Fruit fly (Drosophila melanogaster) whole organism, embryonic: ENCODE results near the gene RpS9.

ENCODE experiments used
- BtbVII ChIP-seq: fragments of 200-800 bp; sonication (Bioruptor generic); optimal IDR thresholded peaks from 3 replicates; lab custom pipeline; 2017; ENCODE audit warnings: missing biosample characterization, mild to moderate bottlenecking, missing genetic modification characterization
- CG10462 ChIP-seq: fragments of 200-800 bp; sonication (Bioruptor generic); optimal IDR thresholded peaks from 2 replicates; lab custom pipeline; 2016; ENCODE audit warnings: missing biosample characterization, missing genetic modification characterization
- CG11398 ChIP-seq: fragments of 200-800 bp; sonication (Bioruptor generic); optimal IDR thresholded peaks from 2 replicates; lab custom pipeline; 2016; ENCODE audit warnings: missing biosample characterization, missing genetic modification characterization
- CG12236 ChIP-seq: fragments of 200-800 bp; sonication (Bioruptor generic); optimal IDR thresholded peaks from 2 replicates; lab custom pipeline; 2016; ENCODE audit warnings: missing biosample characterization, missing genetic modification characterization
- CG12391 ChIP-seq: fragments of 200-800 bp; sonication (Bioruptor generic); optimal IDR thresholded peaks from 3 replicates; lab custom pipeline; 2018; ENCODE audit warnings: missing biosample characterization, mild to moderate bottlenecking, missing genetic modification characterization, moderate library complexity
- CG13424 ChIP-seq: fragments of 200-800 bp; sonication (Bioruptor generic); optimal IDR thresholded peaks from 2 replicates; lab custom pipeline; 2019; ENCODE audit warnings: missing biosample characterization, mild to moderate bottlenecking, missing genetic modification characterization, moderate library complexity
- CG14014 ChIP-seq: fragments of 200-800 bp; sonication (Bioruptor generic); IDR thresholded peaks from 2 replicates; pipeline ENCODE4 v1.3.6; 2022; ENCODE audit warnings: missing biosample characterization, missing genetic modification characterization
- CG14050 ChIP-seq: fragments of 200-800 bp; sonication (Bioruptor generic); IDR thresholded peaks from 3 replicates; pipeline ENCODE4 v1.3.6; 2022; ENCODE audit warnings: missing biosample characterization, missing genetic modification characterization
- CG15514 ChIP-seq: fragments of 200-800 bp; sonication (Bioruptor generic); optimal IDR thresholded peaks from 3 replicates; lab custom pipeline; 2017; ENCODE audit warnings: missing biosample characterization, missing genetic modification characterization, mild to moderate bottlenecking, moderate library complexity, missing genetic modification reagents
- CG17568 ChIP-seq: fragments of 200-800 bp; sonication (Bioruptor generic); optimal IDR thresholded peaks from 2 replicates; lab custom pipeline; 2018; ENCODE audit warnings: missing biosample characterization, mild to moderate bottlenecking, missing genetic modification characterization, moderate library complexity
- CG17829 ChIP-seq: fragments of 200-800 bp; optimal IDR thresholded peaks from 2 replicates; lab custom pipeline; 2019; ENCODE audit warnings: missing biosample characterization, mild to moderate bottlenecking, missing genetic modification characterization, moderate library complexity
- CG2712 ChIP-seq: fragments of 200-800 bp; optimal IDR thresholded peaks from 3 replicates; lab custom pipeline; 2019; ENCODE audit warnings: missing biosample characterization, mild to moderate bottlenecking, missing genetic modification characterization, moderate library complexity
- CG30403 ChIP-seq: fragments of 200-800 bp; sonication (Bioruptor generic); optimal IDR thresholded peaks from 3 replicates; lab custom pipeline; 2016; ENCODE audit warnings: missing biosample characterization, missing genetic modification characterization
- CG31224 ChIP-seq: fragments of 200-800 bp; sonication (Bioruptor generic); IDR thresholded peaks from 2 replicates; pipeline ENCODE4 v1.3.6; 2022; ENCODE audit warnings: missing biosample characterization, missing genetic modification characterization
- CG32772 ChIP-seq: fragments of 200-800 bp; sonication (Bioruptor generic); IDR thresholded peaks from 2 replicates; pipeline ENCODE4 v1.3.6; 2022; ENCODE audit warnings: missing biosample characterization, missing genetic modification characterization
- CG33213 ChIP-seq: fragments of 200-800 bp; sonication (Bioruptor generic); optimal IDR thresholded peaks from 3 replicates; lab custom pipeline; 2016; ENCODE audit warnings: missing biosample characterization, missing genetic modification characterization
- CG34376 ChIP-seq: fragments of 200-800 bp; sonication (Bioruptor generic); optimal IDR thresholded peaks from 2 replicates; lab custom pipeline; 2018; ENCODE audit warnings: missing biosample characterization, mild to moderate bottlenecking, missing genetic modification characterization
- CG4404 ChIP-seq: fragments of 200-800 bp; sonication (Bioruptor generic); IDR thresholded peaks from 2 replicates; pipeline ENCODE4 v1.3.6; 2022; ENCODE audit warnings: missing biosample characterization, missing genetic modification characterization
- CG4730 ChIP-seq: fragments of 200-800 bp; sonication (Bioruptor generic); IDR thresholded peaks from 2 replicates; pipeline ENCODE4 v1.3.6; 2022; ENCODE audit warnings: missing biosample characterization, missing genetic modification characterization
- CG7839 ChIP-seq: fragments of 200-800 bp; sonication (Bioruptor generic); optimal IDR thresholded peaks from 3 replicates; lab custom pipeline; 2018; ENCODE audit warnings: missing biosample characterization, mild to moderate bottlenecking, missing genetic modification characterization, moderate library complexity
- CG8388 ChIP-seq: fragments of 200-800 bp; sonication (Bioruptor generic); optimal IDR thresholded peaks from 2 replicates; lab custom pipeline; 2019; ENCODE audit warnings: missing biosample characterization, mild to moderate bottlenecking, missing genetic modification characterization, moderate library complexity
- CoRest ChIP-seq: fragments of 200-800 bp; sonication (Bioruptor generic); optimal IDR thresholded peaks from 3 replicates; lab custom pipeline; 2018; ENCODE audit warnings: missing biosample characterization, mild to moderate bottlenecking, missing genetic modification characterization, moderate library complexity
- Dll ChIP-seq: fragments of 200-800 bp; sonication (Bioruptor generic); IDR thresholded peaks from 4 replicates; pipeline ENCODE4 v1.3.6; 2022; ENCODE audit warnings: missing biosample characterization, missing genetic modification characterization; ENCODE audit not compliant: partially characterized antibody
- Elba2 ChIP-seq: fragments of 200-800 bp; sonication (Bioruptor generic); optimal IDR thresholded peaks from 3 replicates; lab custom pipeline; 2016; ENCODE audit warnings: missing biosample characterization, missing genetic modification characterization
- HLH4C ChIP-seq: fragments of 200-800 bp; sonication (Bioruptor generic); IDR thresholded peaks from 3 replicates; pipeline ENCODE4 v1.3.6; 2022; ENCODE audit warnings: missing biosample characterization, missing genetic modification characterization; ENCODE audit not compliant: partially characterized antibody
- MESR4 ChIP-seq: fragments of 200-800 bp; sonication (Bioruptor generic); optimal IDR thresholded peaks from 2 replicates; lab custom pipeline; 2018; ENCODE audit warnings: missing biosample characterization, mild to moderate bottlenecking, missing genetic modification characterization, moderate library complexity
- Myb ChIP-seq: fragments of 200-800 bp; sonication (Bioruptor generic); optimal IDR thresholded peaks from 2 replicates; lab custom pipeline; 2016; ENCODE audit warnings: missing biosample characterization, missing genetic modification characterization
- Oaz ChIP-seq: fragments of 200-800 bp; sonication (Bioruptor generic); IDR thresholded peaks from 2 replicates; pipeline ENCODE4 v1.3.6; 2022; ENCODE audit warnings: missing biosample characterization, missing genetic modification characterization
- Oli ChIP-seq: fragments of 200-800 bp; sonication (Bioruptor generic); optimal IDR thresholded peaks from 2 replicates; lab custom pipeline; 2018; ENCODE audit warnings: missing biosample characterization, mild to moderate bottlenecking, missing genetic modification characterization, moderate library complexity
- Opbp ChIP-seq: fragments of 200-800 bp; sonication (Bioruptor generic); IDR thresholded peaks from 3 replicates; pipeline ENCODE4 v1.3.6; 2022; ENCODE audit warnings: missing biosample characterization, missing genetic modification characterization; ENCODE audit not compliant: partially characterized antibody
- Sry-β ChIP-seq: fragments of 200-800 bp; sonication (Bioruptor generic); optimal IDR thresholded peaks from 2 replicates; lab custom pipeline; 2018; ENCODE audit warnings: missing biosample characterization, mild to moderate bottlenecking, missing genetic modification characterization, moderate library complexity
- Ssrp ChIP-seq: fragments of 200-800 bp; sonication (Bioruptor generic); optimal IDR thresholded peaks from 2 replicates; lab custom pipeline; 2018; ENCODE audit warnings: missing biosample characterization, mild to moderate bottlenecking, missing genetic modification characterization, moderate library complexity
- Trl ChIP-seq, 3 experiments: fragments of >200 bp in 2 of 3; fragments of 200-800 bp in 1 of 3; sonication (Bioruptor generic) in 1 of 3; optimal IDR thresholded peaks; 2 replicates in 1 of 3; 3 replicates in 2 of 3; lab custom pipeline; 2016 to 2017; ENCODE audit warnings: missing biosample characterization in 1 of 3, missing genetic modification characterization in 1 of 3
- bsh ChIP-seq, 2 experiments: fragments of 200-800 bp; sonication (Bioruptor generic); optimal IDR thresholded peaks; 2 replicates each; lab custom pipeline; 2017 to 2018; ENCODE audit warnings: mild to moderate bottlenecking in 2 of 2, missing biosample characterization in 2 of 2, missing genetic modification characterization in 2 of 2, moderate library complexity in 1 of 2
- ems ChIP-seq: fragments of 200-800 bp; sonication (Bioruptor generic); optimal IDR thresholded peaks from 3 replicates; lab custom pipeline; 2016; ENCODE audit warnings: missing biosample characterization, missing genetic modification characterization
- exex ChIP-seq: fragments of 200-800 bp; sonication (Bioruptor generic); optimal IDR thresholded peaks from 4 replicates; lab custom pipeline; 2018; ENCODE audit warnings: missing biosample characterization, mild to moderate bottlenecking, missing genetic modification characterization, moderate library complexity
- grau ChIP-seq: fragments of 200-800 bp; optimal IDR thresholded peaks from 3 replicates; lab custom pipeline; 2019; ENCODE audit warnings: missing biosample characterization, mild to moderate bottlenecking, missing genetic modification characterization, moderate library complexity
- ham ChIP-seq: fragments of 200-800 bp; sonication (Bioruptor generic); IDR thresholded peaks from 2 replicates; pipeline ENCODE4 v1.3.6; 2022; ENCODE audit warnings: missing biosample characterization, missing genetic modification characterization
- mirr ChIP-seq: fragments of 200-800 bp; sonication (Bioruptor generic); optimal IDR thresholded peaks from 3 replicates; lab custom pipeline; 2018; ENCODE audit warnings: missing biosample characterization, mild to moderate bottlenecking, missing genetic modification characterization
- p53 ChIP-seq: fragments of 200-800 bp; sonication (Bioruptor generic); optimal IDR thresholded peaks from 2 replicates; lab custom pipeline; 2016; ENCODE audit warnings: missing biosample characterization, missing genetic modification characterization
- pfk ChIP-seq: fragments of 200-800 bp; sonication (Bioruptor generic); optimal IDR thresholded peaks from 2 replicates; lab custom pipeline; 2018; ENCODE audit warnings: missing biosample characterization, mild to moderate bottlenecking, missing genetic modification characterization, moderate library complexity
- phol ChIP-seq: fragments of 200-800 bp; sonication (Bioruptor generic); optimal IDR thresholded peaks from 3 replicates; lab custom pipeline; 2018; ENCODE audit warnings: missing biosample characterization, mild to moderate bottlenecking, missing genetic modification characterization, moderate library complexity
- prd ChIP-seq, 3 experiments: fragments of >200 bp in 2 of 3; fragments of 200-800 bp in 1 of 3; sonication (Bioruptor generic) in 1 of 3; optimal IDR thresholded peaks in 2 of 3; IDR thresholded peaks in 1 of 3; 2 replicates in 2 of 3; 3 replicates in 1 of 3; pipeline versions ENCODE4 v1.3.6 to Lab custom; 2017 to 2022; ENCODE audit warnings: missing biosample characterization in 1 of 3, missing genetic modification characterization in 1 of 3
- sens-2 ChIP-seq: fragments of 200-800 bp; sonication (Bioruptor generic); IDR thresholded peaks from 2 replicates; pipeline ENCODE4 v1.3.6; 2022; ENCODE audit warnings: missing biosample characterization, missing genetic modification characterization
- stwl ChIP-seq: fragments of 200-800 bp; sonication (Bioruptor generic); optimal IDR thresholded peaks from 3 replicates; lab custom pipeline; 2018; ENCODE audit warnings: missing biosample characterization, mild to moderate bottlenecking, missing genetic modification characterization, moderate library complexity
- trem ChIP-seq: fragments of 200-800 bp; optimal IDR thresholded peaks from 3 replicates; lab custom pipeline; 2019; ENCODE audit warnings: missing biosample characterization, mild to moderate bottlenecking, missing genetic modification characterization, moderate library complexity
- vfl ChIP-seq: fragments of 200-800 bp; sonication (Bioruptor generic); optimal IDR thresholded peaks from 2 replicates; lab custom pipeline; 2016; ENCODE audit warnings: missing biosample characterization, missing genetic modification characterization
- wdn ChIP-seq: fragments of 200-800 bp; sonication (Bioruptor generic); IDR thresholded peaks from 2 replicates; pipeline ENCODE4 v1.3.6; 2022; ENCODE audit warnings: missing biosample characterization, missing genetic modification characterization
- yki ChIP-seq: fragments of >200 bp; optimal IDR thresholded peaks from 3 replicates; lab custom pipeline; 2018
- zen2 ChIP-seq: fragments of 200-800 bp; sonication (Bioruptor generic); IDR thresholded peaks from 3 replicates; pipeline ENCODE4 v1.3.6; 2022; ENCODE audit warnings: missing biosample characterization, missing genetic modification characterization; ENCODE audit not compliant: partially characterized antibody

The RpS9 gene

DNA sequence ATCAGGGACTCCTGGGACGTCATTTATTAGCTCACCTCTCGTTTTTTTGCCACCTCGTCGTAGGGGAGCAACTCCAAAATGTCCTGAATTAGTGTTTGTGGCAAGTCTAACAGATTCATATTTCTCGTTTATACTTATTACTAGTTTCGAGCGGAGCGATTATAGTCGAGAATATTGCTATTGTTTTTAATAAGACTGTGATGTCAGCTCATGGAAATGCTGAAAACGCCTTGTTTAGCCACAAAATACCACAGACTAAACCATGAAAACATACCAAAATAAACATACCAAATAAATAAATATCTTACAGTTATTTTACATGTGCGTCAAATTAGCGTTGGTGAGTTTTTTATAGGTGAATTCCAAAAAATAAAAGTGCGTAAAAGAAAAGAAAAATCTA, 23.7 kb downstream of the RpS9 start, which contains the start of gene pall (continued):
- TF ChIP-seq CG30403 (no peak), CG17829 (peak; percentile 37), CG8388 (GFP tag; lab: Kevin White, UChicago) (no peak), exex (peak; percentile 2), Ssrp (tag; lab: Kevin White, UChicago) (no peak), sens-2 (GFP tag; lab: Robert Waterston, UW) (no peak), wdn (GFP tag; lab: Robert Waterston, UW) (no peak), CG14014 (GFP tag; lab: Robert Waterston, UW) (no peak), CG34376 (GFP tag; lab: Kevin White, UChicago) (no peak), prd (optimal IDR thresholded peaks at IDR 0.05; lab: Kevin White, UChicago) (no peak), prd (GFP tag; IDR thresholded peaks at IDR 0.05; lab: Robert Waterston, UW) (no peak), MESR4 (GFP tag; lab: Kevin White, UChicago) (peak; percentile 85), Dll (GFP tag; lab: Robert Waterston, UW) (peak; percentile 43; the same call in 2 of the 4 replicates), CG12236 (no peak), ham (GFP tag; lab: Robert Waterston, UW) (no peak), Elba2 (GFP tag; lab: Kevin White, UChicago) (no peak), HLH4C (GFP tag; lab: Robert Waterston, UW) (no peak), Trl (optimal IDR thresholded peaks at IDR 0.05; lab: Kevin White, UChicago) (no peak), Trl (GFP tag; optimal IDR thresholded peaks at IDR 0.05; lab: Kevin White, UChicago) (no peak), CG12391 (peak; percentile 20), grau (tag; lab: Kevin White, UChicago) (no peak), CG31224 (GFP tag; lab: Robert Waterston, UW) (no peak), CoRest (tag; lab: Kevin White, UChicago) (no peak), stwl (tag; lab: Kevin White, UChicago) (peak; percentile 79), Oaz (GFP tag; lab: Robert Waterston, UW) (no peak), Myb (peak; percentile 17), Sry-β (no peak), mirr (GFP tag; lab: Kevin White, UChicago) (no peak), CG15514 (GFP tag; lab: Kevin White, UChicago) (no peak), phol (tag; lab: Kevin White, UChicago) (no peak)

- TF ChIP-seq CG33213 (GFP tag; lab: Kevin White, UChicago), result no peak
- TF ChIP-seq CG4730 (GFP tag; lab: Robert Waterston, UW), result no peak
- TF ChIP-seq bsh (GFP tag; optimal IDR thresholded peaks at IDR 0.05; lab: Kevin White, UChicago), result peak in 1 of 2 experiments; percentile 0
- peak; percentile 52 for TF ChIP-seq pfk (GFP tag; lab: Kevin White, UChicago)
- no peak for TF ChIP-seq BtbVII (GFP tag; lab: Kevin White, UChicago)
- TF ChIP-seq zen2, result no peak
- TF ChIP-seq CG14050, result no peak
- TF ChIP-seq Opbp (GFP tag; lab: Robert Waterston, UW), result peak; percentile 69
- TF ChIP-seq CG34376 (GFP tag; lab: Kevin White, UChicago), result peak; percentile 42
- TF ChIP-seq ems (GFP tag; lab: Kevin White, UChicago), result peak; percentile 55
- TF ChIP-seq CG2712, result peak; percentile 61
- no peak for TF ChIP-seq CG17568 (GFP tag; lab: Kevin White, UChicago)
- peak; percentile 63 for TF ChIP-seq CG11398 (GFP tag; lab: Kevin White, UChicago)
- no peak for TF ChIP-seq CG4404 (GFP tag; lab: Robert Waterston, UW)
- TF ChIP-seq CG32772 (GFP tag; lab: Robert Waterston, UW), result peak; percentile 31; the same call in 1 of the 2 replicates
- TF ChIP-seq vfl, result peak; percentile 63
- TF ChIP-seq Oli, result no peak
- TF ChIP-seq CG31224 (GFP tag; lab: Robert Waterston, UW), result no peak
- TF ChIP-seq yki (lab: Kevin White, UChicago), result no peak
- peak; percentile 31 for TF ChIP-seq Sry-β
- TF ChIP-seq p53 (GFP tag; lab: Kevin White, UChicago), result peak; percentile 55
- TF ChIP-seq CG13424, result peak; percentile 36
- TF ChIP-seq trem (tag; lab: Kevin White, UChicago), result peak; percentile 82
- no peak for TF ChIP-seq CG10462 (GFP tag; lab: Kevin White, UChicago)
- TF ChIP-seq CG7839 (tag; lab: Kevin White, UChicago), result no peak
These were observed 34.5 kb downstream of the RpS9 start, which contains the start of the genes Uch-L5 and Jarid2 for dm6 chr3L:9476829-9477228. Gene Uch-L5, minus strand, starts transcription at chr3L:9476965. Gene Jarid2, plus strand, starts transcription at chr3L:9477038.
